Worm (Caenorhabditis elegans): Measurements from ENCODE around the gene F41G4.8.

The F41G4.8 gene

DNA sequence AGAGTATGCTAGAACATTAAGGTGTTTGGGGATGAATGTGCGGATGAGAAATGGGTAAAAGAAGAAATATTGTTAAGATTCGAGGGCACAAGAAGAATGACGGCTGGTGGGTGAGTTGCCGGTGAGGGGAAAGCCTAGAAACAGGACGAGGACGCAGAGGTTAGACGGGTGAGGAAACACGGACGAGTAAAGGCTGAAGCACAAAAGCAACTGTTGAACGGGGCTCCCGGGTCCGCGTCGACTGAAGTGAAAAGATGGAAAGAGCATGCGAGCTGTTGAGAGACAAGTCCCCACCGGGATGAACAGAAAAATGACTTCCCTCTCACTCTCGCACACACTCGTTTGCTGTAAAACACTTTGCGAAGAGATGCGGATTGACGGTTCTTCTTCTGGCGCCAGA lies 32.9 kb downstream of the F41G4.8 start:
- TF ChIP-seq hlh-11 (tag; optimal IDR thresholded peaks at IDR 0.05) = peak; percentile 24
- no peak for TF ChIP-seq ZK546.5 (tag; optimal IDR thresholded peaks at IDR 0.05)
- TF ChIP-seq set-16 (GFP tag; IDR thresholded peaks at IDR 0.05) = 0 out of 2 replicates have a peak, but pooled peaks have one; percentile 18

DNA sequence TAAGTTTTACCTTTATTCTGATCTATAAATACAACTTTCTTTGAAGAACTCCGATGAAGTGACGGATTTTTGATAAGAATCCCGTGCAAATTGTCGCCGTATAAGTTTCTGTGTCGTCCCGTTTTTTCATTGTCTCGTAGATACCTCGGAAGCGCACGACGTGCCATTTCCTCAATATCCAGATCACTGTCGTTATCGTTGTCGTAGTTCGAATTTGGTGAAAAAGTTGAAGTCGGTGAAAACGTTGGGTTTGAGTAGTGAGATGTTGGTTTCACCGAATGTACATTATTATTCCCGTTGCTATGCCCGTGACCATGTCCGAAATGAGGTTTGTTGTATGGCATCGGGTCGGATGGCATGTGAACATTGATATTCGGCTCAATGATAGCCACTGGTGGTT lies 35.1 kb downstream of the F41G4.8 start:
- no peak for TF ChIP-seq ceh-82 (tag; optimal IDR thresholded peaks at IDR 0.05)
- TF ChIP-seq aha-1 (tag) = peak; percentile 95
- no peak for TF ChIP-seq set-16 (GFP tag; IDR thresholded peaks at IDR 0.05)

DNA sequence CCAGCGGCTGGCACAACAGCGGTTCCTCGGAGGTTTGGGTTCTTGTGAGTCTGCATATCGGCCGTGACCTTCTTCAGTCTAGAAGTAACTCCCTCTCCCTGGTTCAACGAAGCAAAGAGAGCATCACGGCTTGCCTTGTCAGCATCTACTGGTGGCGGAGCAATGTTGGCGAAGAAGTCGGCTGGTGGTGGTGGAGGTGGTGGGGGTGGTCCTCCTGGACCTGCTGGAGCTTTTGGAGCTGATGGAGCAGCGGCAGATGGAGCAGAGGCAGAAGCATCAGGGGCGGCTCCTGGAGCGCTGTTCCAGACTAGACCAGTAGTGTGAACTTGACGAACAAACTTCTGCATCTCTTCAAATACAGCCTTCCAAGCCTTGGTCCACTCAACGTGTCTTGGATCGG lies 36.3 kb downstream of the F41G4.8 start:
- TF ChIP-seq zip-11 (GFP tag; IDR thresholded peaks at IDR 0.05) (no peak), hif-1 (tag; optimal IDR thresholded peaks at IDR 0.05) (no peak), ztf-7 (tag; optimal IDR thresholded peaks at IDR 0.05) (no peak), zfp-3 (GFP tag; conservative IDR thresholded peaks at IDR 0.05) (no peak), ceh-32 (tag; optimal IDR thresholded peaks at IDR 0.05; ENCODE audit: poor library complexity) (no peak), hlh-11 (tag; optimal IDR thresholded peaks at IDR 0.05) (no peak), set-16 (GFP tag; IDR thresholded peaks at IDR 0.05) (peak; percentile 95), aha-1 (tag) (peak; percentile 13)

DNA sequence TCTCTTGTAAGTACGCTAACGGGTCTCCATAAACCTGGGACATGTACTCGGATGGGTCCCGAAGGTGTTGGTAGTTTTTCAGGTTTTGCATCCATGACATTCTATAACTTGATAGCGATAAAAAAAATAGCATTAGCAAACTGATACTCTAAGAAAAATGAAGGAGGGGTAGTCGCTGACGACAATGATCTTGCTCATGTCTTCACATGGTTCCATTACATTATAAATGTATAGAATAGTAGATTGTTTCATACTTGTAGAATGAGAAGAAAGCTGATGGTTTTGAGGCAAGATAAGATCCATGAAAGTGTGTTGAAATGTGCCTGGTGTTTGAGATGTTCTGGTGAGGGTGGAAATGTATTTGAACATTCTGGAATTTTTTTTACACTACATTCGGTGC lies 37.8 kb downstream of the F41G4.8 start, which contains the start of gene mec-4:
TSS of gene mec-4 (minus strand) at position 101 of the 400 bp plus-strand sequence.
- TF ChIP-seq egl-43 (GFP tag; IDR thresholded peaks at IDR 0.05) (no peak), daf-8 (GFP tag; IDR thresholded peaks at IDR 0.05) (no peak), zfp-2 (tag; optimal IDR thresholded peaks at IDR 0.05) (no peak), daf-16 (GFP tag; optimal IDR thresholded peaks at IDR 0.05) (peak in 1 of 2 experiments; percentile 37), daf-16 (tag; optimal IDR thresholded peaks at IDR 0.05) (no peak), R02D3.7 (tag; optimal IDR thresholded peaks at IDR 0.05) (no peak)

DNA sequence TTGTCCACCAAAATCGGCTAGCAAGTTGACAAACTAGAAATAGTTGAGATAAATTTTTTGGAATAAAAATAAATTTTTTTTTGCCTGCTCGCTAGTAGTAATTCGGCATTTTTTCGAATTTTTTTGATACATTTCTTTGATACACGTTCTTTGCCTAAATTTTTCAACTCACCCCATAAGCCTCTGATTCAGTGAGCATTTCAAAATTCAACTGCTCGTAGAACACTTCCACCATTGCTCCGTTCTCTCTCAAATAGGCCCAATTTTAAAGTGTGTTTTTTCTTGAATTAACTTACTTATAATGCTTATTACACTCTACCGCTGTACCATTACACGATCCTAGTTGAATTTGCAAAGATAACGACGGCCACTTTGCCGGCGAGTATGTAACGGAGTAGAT lies 41.3 kb downstream of the F41G4.8 start:
- no peak for TF ChIP-seq ceh-28 (tag; optimal IDR thresholded peaks at IDR 0.05)
- peak in 1 of 2 experiments; percentile 16 for TF ChIP-seq unc-62 (GFP tag; optimal IDR thresholded peaks at IDR 0.05 in 1 of 2)
- TF ChIP-seq unc-62 (tag; optimal IDR thresholded peaks at IDR 0.05) = no peak
- TF ChIP-seq dve-1 (tag; optimal IDR thresholded peaks at IDR 0.05; ENCODE audit: insufficient read depth) = peak; percentile 20
- no peak for TF ChIP-seq lir-3 (tag; optimal IDR thresholded peaks at IDR 0.05)
- TF ChIP-seq aha-1 (tag) = peak; percentile 94
- no peak for TF ChIP-seq zfp-3 (GFP tag; conservative IDR thresholded peaks at IDR 0.05)
- peak; percentile 20 for TF ChIP-seq mep-1 (tag; optimal IDR thresholded peaks at IDR 0.05)

DNA sequence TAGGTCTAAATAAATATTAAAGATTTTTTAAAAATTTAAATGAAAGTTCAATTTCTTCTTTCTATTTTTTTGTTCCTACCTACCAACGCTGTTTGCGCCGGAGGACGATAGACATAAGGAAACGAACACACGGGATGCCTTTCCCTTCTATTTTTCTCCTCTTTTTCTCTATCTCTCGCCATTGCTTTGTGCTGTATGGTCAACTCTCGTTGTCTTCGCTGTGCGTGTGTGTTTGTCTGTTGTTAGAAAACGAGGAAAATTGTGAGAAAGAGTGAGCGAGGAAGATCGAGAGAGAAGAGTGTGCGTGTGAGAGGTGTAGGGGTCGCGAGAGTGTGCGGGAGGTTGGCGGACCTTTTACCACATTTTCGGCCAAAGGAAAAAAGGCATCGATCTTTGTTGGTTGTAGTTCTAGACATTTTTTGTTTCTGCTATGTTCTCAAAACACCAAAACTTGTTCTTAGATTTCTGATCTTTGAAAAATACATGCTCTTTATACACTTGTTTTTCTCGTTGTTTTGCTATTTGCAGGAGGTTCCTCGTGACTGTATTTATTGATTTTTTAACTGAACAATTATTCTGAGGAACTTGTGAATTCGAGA lies 45.7 kb downstream of the F41G4.8 start:
- TF ChIP-seq egl-43 (GFP tag; IDR thresholded peaks at IDR 0.05) = 0 out of 2 replicates have a peak, but pooled peaks have one; percentile 41
- TF ChIP-seq mdt-29 (GFP tag; IDR thresholded peaks at IDR 0.05) = no peak
- no peak for TF ChIP-seq ctbp-1 (GFP tag; IDR thresholded peaks at IDR 0.05)
- TF ChIP-seq nhr-6 (tag; optimal IDR thresholded peaks at IDR 0.05) = peak; percentile 67
- peak in 1 of 2 experiments; percentile 50 for TF ChIP-seq daf-16 (GFP tag; optimal IDR thresholded peaks at IDR 0.05)
- peak; percentile 40 for TF ChIP-seq daf-16 (tag; optimal IDR thresholded peaks at IDR 0.05)
- no peak for TF ChIP-seq nhr-77 (tag; optimal IDR thresholded peaks at IDR 0.05)
- TF ChIP-seq dmd-6 (GFP tag; IDR thresholded peaks at IDR 0.05) = peak; percentile 21; the same call in 1 of the 2 replicates
- peak; percentile 68 for TF ChIP-seq rbr-2 (tag; optimal IDR thresholded peaks at IDR 0.05)
- TF ChIP-seq set-16 (GFP tag; IDR thresholded peaks at IDR 0.05) = no peak
- no peak for TF ChIP-seq jun-1 (tag; optimal IDR thresholded peaks at IDR 0.05)
- TF ChIP-seq dmd-9 (GFP tag; IDR thresholded peaks at IDR 0.05) = no peak
- TF ChIP-seq F49E8.2 (tag; optimal IDR thresholded peaks at IDR 0.05; ENCODE audit: borderline replicate concordance) = no peak
- TF ChIP-seq cey-2 (tag; optimal IDR thresholded peaks at IDR 0.05; ENCODE audit: borderline replicate concordance, insufficient read depth) = no peak
- no peak for TF ChIP-seq daf-19 (GFP tag; conservative IDR thresholded peaks at IDR 0.05)
- TF ChIP-seq ceh-28 (tag; optimal IDR thresholded peaks at IDR 0.05) = no peak
- TF ChIP-seq vab-7 (GFP tag; IDR thresholded peaks at IDR 0.05) = no peak
- peak; percentile 63 for TF ChIP-seq mes-2 (tag; optimal IDR thresholded peaks at IDR 0.05; ENCODE audit: poor library complexity, severe bottlenecking)
- TF ChIP-seq snpc-1.2 (GFP tag; IDR thresholded peaks at IDR 0.05) = no peak
- TF ChIP-seq F44E2.7 (GFP tag; IDR thresholded peaks at IDR 0.05) = no peak
- TF ChIP-seq lin-38 (GFP tag; IDR thresholded peaks at IDR 0.05) = no peak
- no peak for TF ChIP-seq ces-1 (GFP tag; optimal IDR thresholded peaks at IDR 0.05)
- TF ChIP-seq T26A8.4 (GFP tag; IDR thresholded peaks at IDR 0.05) = no peak
- TF ChIP-seq F26F4.8 (GFP tag; conservative IDR thresholded peaks at IDR 0.05) = no peak

Measured in whole organism, L4 larva.